Fruit fly (Drosophila melanogaster): ENCODE measurements around the gene dop.

The dop gene

DNA sequence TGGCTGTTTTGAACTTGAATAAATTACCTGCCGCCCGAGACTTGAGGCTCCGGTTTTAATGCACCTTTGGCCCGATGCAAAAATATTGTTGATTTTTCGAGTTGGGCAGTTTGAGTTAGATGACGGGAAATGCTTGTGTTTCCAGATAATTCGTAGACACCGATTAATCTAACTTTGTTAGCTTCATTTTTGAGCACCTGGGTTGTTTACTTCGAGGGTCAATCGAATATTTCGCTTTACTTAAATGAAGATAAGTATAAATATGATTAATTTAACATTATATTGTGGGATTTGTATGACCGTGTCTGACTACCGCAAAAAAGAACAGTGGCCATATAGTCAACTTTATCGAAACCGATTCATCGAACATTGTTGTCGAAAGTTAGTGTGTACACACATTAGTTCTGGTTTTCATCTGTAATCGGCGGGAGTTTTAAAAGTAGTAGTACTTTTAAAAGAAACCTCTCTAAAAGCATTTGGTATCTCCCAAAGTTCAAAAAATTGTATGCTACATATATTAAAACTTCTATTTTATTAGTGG is 41.9 kb upstream of the dop start, which contains the start of gene CG7945 (continued):
- no peak for TF ChIP-seq GATAe (GFP tag; conservative IDR thresholded peaks at IDR 0.05)
- TF ChIP-seq phol (tag; optimal IDR thresholded peaks at IDR 0.05), result peak; percentile 10
- no peak for TF ChIP-seq Xbp1 (GFP tag; optimal IDR thresholded peaks at IDR 0.05)
- TF ChIP-seq CG17186 (GFP tag; optimal IDR thresholded peaks at IDR 0.05), result peak; percentile 39
- peak; percentile 29 for TF ChIP-seq exex (tag; optimal IDR thresholded peaks at IDR 0.05)
- no peak for TF ChIP-seq Hsf (GFP tag; optimal IDR thresholded peaks at IDR 0.05)
- TF ChIP-seq Bgb (GFP tag; IDR thresholded peaks at IDR 0.05; ENCODE audit: partially characterized antibody), result peak; percentile 70
- peak; percentile 17 for TF ChIP-seq CG17568 (GFP tag; optimal IDR thresholded peaks at IDR 0.05)
- peak; percentile 84 for TF ChIP-seq CG13287 (GFP tag; IDR thresholded peaks at IDR 0.05; ENCODE audit: partially characterized antibody)
- TF ChIP-seq CG6654 (GFP tag; optimal IDR thresholded peaks at IDR 0.05), result no peak
- no peak for TF ChIP-seq CG7357 (GFP tag; IDR thresholded peaks at IDR 0.05)
- peak; percentile 59; the same call in 2 of the 3 replicates for TF ChIP-seq CG16813 (GFP tag; IDR thresholded peaks at IDR 0.05; ENCODE audit: partially characterized antibody)
- TF ChIP-seq disco-r (GFP tag; optimal IDR thresholded peaks at IDR 0.05), result no peak
- no peak for TF ChIP-seq sens-2 (GFP tag; IDR thresholded peaks at IDR 0.05)
- TF ChIP-seq CG15601 (tag; optimal IDR thresholded peaks at IDR 0.05), result peak; percentile 53
- TF ChIP-seq ro (GFP tag; IDR thresholded peaks at IDR 0.05), result no peak
- TF ChIP-seq Elba2 (GFP tag; optimal IDR thresholded peaks at IDR 0.05), result no peak
- no peak for TF ChIP-seq az2 (GFP tag; optimal IDR thresholded peaks at IDR 0.05)
- TF ChIP-seq chinmo (GFP tag; IDR thresholded peaks at IDR 0.05; ENCODE audit: partially characterized antibody), result 0 out of 4 replicates have a peak, but pooled peaks have one; percentile 54
- peak; percentile 60 for TF ChIP-seq CG1603 (tag; optimal IDR thresholded peaks at IDR 0.05)
- TF ChIP-seq CG10147 (GFP tag; optimal IDR thresholded peaks at IDR 0.05), result peak; percentile 19
- no peak for TF ChIP-seq CG14860 (GFP tag; IDR thresholded peaks at IDR 0.05; ENCODE audit: partially characterized antibody)
- TF ChIP-seq CG8290 (GFP tag; optimal IDR thresholded peaks at IDR 0.05), result no peak
- TF ChIP-seq CG8290 (tag; optimal IDR thresholded peaks at IDR 0.05), result peak in 1 of 2 experiments; percentile 23
- peak; percentile 29 for TF ChIP-seq CG30020 (tag; optimal IDR thresholded peaks at IDR 0.05)
- peak; percentile 72 for TF ChIP-seq CG34224 (GFP tag; IDR thresholded peaks at IDR 0.05; ENCODE audit: partially characterized antibody)
- no peak for TF ChIP-seq Rfx (GFP tag; IDR thresholded peaks at IDR 0.05)
- TF ChIP-seq CG9609 (GFP tag; optimal IDR thresholded peaks at IDR 0.05), result no peak
- TF ChIP-seq Atf6 (GFP tag; IDR thresholded peaks at IDR 0.05), result no peak
- TF ChIP-seq sna (GFP tag; IDR thresholded peaks at IDR 0.05; ENCODE audit: partially characterized antibody), result 0 out of 2 replicates have a peak, but pooled peaks have one; percentile 35
- peak; percentile 85 for TF ChIP-seq CG2116 (GFP tag; optimal IDR thresholded peaks at IDR 0.05)
- TF ChIP-seq CG3281 (GFP tag; optimal IDR thresholded peaks at IDR 0.05), result no peak
- TF ChIP-seq Lhr (GFP tag; optimal IDR thresholded peaks at IDR 0.05), result peak; percentile 34
- TF ChIP-seq Ets97D (GFP tag; optimal IDR thresholded peaks at IDR 0.05), result peak; percentile 37
- TF ChIP-seq gfzf (GFP tag; optimal IDR thresholded peaks at IDR 0.05), result peak; percentile 84
- peak; percentile 65 for TF ChIP-seq BEAF-32 (GFP tag; optimal IDR thresholded peaks at IDR 0.05)
- TF ChIP-seq Mes4 (GFP tag; optimal IDR thresholded peaks at IDR 0.05), result no peak
- peak; percentile 11 for TF ChIP-seq Fer1 (GFP tag; optimal IDR thresholded peaks at IDR 0.05)
- TF ChIP-seq CG32767 (GFP tag; IDR thresholded peaks at IDR 0.05), result no peak
- no peak for TF ChIP-seq CG18011 (GFP tag; optimal IDR thresholded peaks at IDR 0.05)
- 0 out of 3 replicates have a peak, but pooled peaks have one; percentile 36 for TF ChIP-seq vnd (GFP tag; IDR thresholded peaks at IDR 0.05; ENCODE audit: partially characterized antibody)
- no peak for TF ChIP-seq CG10366 (GFP tag; IDR thresholded peaks at IDR 0.05)
- TF ChIP-seq Meics (GFP tag; optimal IDR thresholded peaks at IDR 0.05), result no peak
- no peak for TF ChIP-seq klu (GFP tag; IDR thresholded peaks at IDR 0.05)
- no peak for TF ChIP-seq Taf1 (GFP tag; IDR thresholded peaks at IDR 0.05)
- TF ChIP-seq Usf (GFP tag; optimal IDR thresholded peaks at IDR 0.05), result no peak
- TF ChIP-seq crp (GFP tag; optimal IDR thresholded peaks at IDR 0.05), result peak in 1 of 2 experiments; percentile 25
- peak; percentile 23 for TF ChIP-seq nmo (GFP tag; optimal IDR thresholded peaks at IDR 0.05)
- TF ChIP-seq Opbp (GFP tag; IDR thresholded peaks at IDR 0.05; ENCODE audit: partially characterized antibody), result peak; percentile 71; the same call in 2 of the 3 replicates

All from whole organism, embryonic.